Fruit fly (Drosophila melanogaster) whole organism, wandering third instar larva: ENCODE data around the gene Rabex-5.

Experiments
- Abd-B ChIP-seq: fragments of >200 bp; optimal IDR thresholded peaks from 2 replicates; lab custom pipeline; 2017; ENCODE audit warnings: missing biosample characterization, missing genetic modification characterization
- CG9705 ChIP-seq: fragments of 200-800 bp; sonication (Bioruptor generic); optimal IDR thresholded peaks from 2 replicates; lab custom pipeline; 2018; ENCODE audit warnings: missing biosample characterization, mild to moderate bottlenecking, missing genetic modification characterization
- CrebA ChIP-seq: fragments of 200-800 bp; sonication (Bioruptor generic); optimal IDR thresholded peaks from 2 replicates; lab custom pipeline; 2016; ENCODE audit warnings: missing biosample characterization, mild to moderate bottlenecking, missing genetic modification characterization, borderline replicate concordance
- Dfd ChIP-seq: fragments of >200 bp; optimal IDR thresholded peaks from 2 replicates; lab custom pipeline; 2017; ENCODE audit warnings: missing biosample characterization, missing genetic modification characterization
- Dif ChIP-seq: fragments of 200-275, 200-300 bp; sonication (Bioruptor generic); optimal IDR thresholded peaks from 2 replicates; lab custom pipeline; 2018; ENCODE audit warnings: missing biosample characterization, missing genetic modification characterization; ENCODE audit not compliant: partially characterized antibody
- GATAd ChIP-seq: sonication (Bioruptor generic); optimal IDR thresholded peaks from 2 replicates; lab custom pipeline; 2016; ENCODE audit warnings: missing biosample characterization, missing genetic modification characterization
- HLH106 ChIP-seq: fragments of 200-800 bp; optimal IDR thresholded peaks from 3 replicates; lab custom pipeline; 2019; ENCODE audit warnings: missing biosample characterization, mild to moderate bottlenecking, missing genetic modification characterization, moderate library complexity
- Hr78 ChIP-seq: fragments of >200 bp; optimal IDR thresholded peaks from 2 replicates; lab custom pipeline; 2017; ENCODE audit warnings: missing biosample characterization, missing genetic modification characterization
- Hr83 ChIP-seq: fragments of 200-300 bp; sonication (Bioruptor generic); optimal IDR thresholded peaks from 2 replicates; lab custom pipeline; 2016; ENCODE audit warnings: missing biosample characterization, mild to moderate bottlenecking, missing genetic modification characterization, moderate library complexity; ENCODE audit not compliant: poor library complexity, severe bottlenecking
- Jra ChIP-seq: sonication (Bioruptor generic); optimal IDR thresholded peaks from 2 replicates; lab custom pipeline; 2016; ENCODE audit warnings: missing biosample characterization, missing genetic modification characterization
- Mio ChIP-seq: sonication (Bioruptor generic); optimal IDR thresholded peaks from 2 replicates; lab custom pipeline; 2016; ENCODE audit warnings: missing biosample characterization, missing genetic modification characterization
- N ChIP-seq: fragments of >200 bp; optimal IDR thresholded peaks from 2 replicates; lab custom pipeline; 2018; ENCODE audit warnings: missing biosample characterization, missing external identifiers, missing genetic modification characterization
- Rel ChIP-seq, 2 experiments: fragments of 200-800 bp; sonication (Bioruptor generic) in 1 of 2; optimal IDR thresholded peaks; 2 replicates in 1 of 2; 3 replicates in 1 of 2; lab custom pipeline; 2016 to 2019; ENCODE audit warnings: mild to moderate bottlenecking in 2 of 2, missing biosample characterization in 2 of 2, missing genetic modification characterization in 2 of 2, moderate library complexity in 1 of 2
- Sp1 ChIP-seq: fragments of 200-800 bp; sonication (Bioruptor generic); optimal IDR thresholded peaks from 3 replicates; lab custom pipeline; 2019; ENCODE audit warnings: missing biosample characterization, mild to moderate bottlenecking, missing genetic modification characterization, moderate library complexity
- Vsx2 ChIP-seq: fragments of 200-300, 225-300 bp; sonication (Bioruptor generic); optimal IDR thresholded peaks from 2 replicates; lab custom pipeline; 2018; ENCODE audit warnings: missing biosample characterization, missing genetic modification characterization; ENCODE audit not compliant: partially characterized antibody
- br ChIP-seq: fragments of 200-800 bp; sonication (Bioruptor generic); optimal IDR thresholded peaks from 2 replicates; lab custom pipeline; 2016; ENCODE audit warnings: missing biosample characterization, missing genetic modification characterization
- ey ChIP-seq: fragments of 200-800 bp; sonication (Bioruptor generic); optimal IDR thresholded peaks from 2 replicates; lab custom pipeline; 2016; ENCODE audit warnings: missing biosample characterization, missing genetic modification characterization
- foxo ChIP-seq, 2 experiments: fragments of 200-800 bp; sonication (Bioruptor generic); optimal IDR thresholded peaks; 2 replicates in 1 of 2; 3 replicates in 1 of 2; lab custom pipeline; 2016 to 2017; ENCODE audit warnings: missing biosample characterization in 2 of 2, missing genetic modification characterization in 2 of 2
- fru ChIP-seq: fragments of 200-800 bp; sonication (Bioruptor generic); optimal IDR thresholded peaks from 3 replicates; lab custom pipeline; 2016; ENCODE audit warnings: missing biosample characterization, mild to moderate bottlenecking, missing genetic modification characterization
- h ChIP-seq: fragments of 200-800 bp; sonication (Bioruptor generic); optimal IDR thresholded peaks from 3 replicates; lab custom pipeline; 2016; ENCODE audit warnings: missing biosample characterization, mild to moderate bottlenecking, missing genetic modification characterization
- jim ChIP-seq: fragments of 175-275, 200-325 bp; sonication (Bioruptor generic); optimal IDR thresholded peaks from 2 replicates; lab custom pipeline; 2016; ENCODE audit warnings: missing biosample characterization, mild to moderate bottlenecking, missing genetic modification characterization
- psq ChIP-seq: fragments of 200-800 bp; sonication (Bioruptor generic); optimal IDR thresholded peaks from 3 replicates; lab custom pipeline; 2017; ENCODE audit warnings: missing biosample characterization, mild to moderate bottlenecking, missing genetic modification characterization, moderate library complexity
- rgr ChIP-seq: fragments of 200-800 bp; sonication (Bioruptor generic); optimal IDR thresholded peaks from 3 replicates; lab custom pipeline; 2016; ENCODE audit warnings: missing biosample characterization, mild to moderate bottlenecking, missing genetic modification characterization
- sv ChIP-seq: fragments of 200-800 bp; sonication (Bioruptor generic); optimal IDR thresholded peaks from 3 replicates; lab custom pipeline; 2016; ENCODE audit warnings: missing biosample characterization, missing genetic modification characterization
- tai ChIP-seq: sonication (Bioruptor generic); optimal IDR thresholded peaks from 2 replicates; lab custom pipeline; 2016; ENCODE audit warnings: missing biosample characterization, missing genetic modification characterization
- usp ChIP-seq: fragments of >200 bp; optimal IDR thresholded peaks from 2 replicates; lab custom pipeline; 2017; ENCODE audit warnings: missing biosample characterization, missing genetic modification characterization
- woc ChIP-seq: sonication (Bioruptor generic); optimal IDR thresholded peaks from 2 replicates; lab custom pipeline; 2016; ENCODE audit warnings: missing biosample characterization, mild to moderate bottlenecking, missing genetic modification characterization

Gene Rabex-5

DNA sequence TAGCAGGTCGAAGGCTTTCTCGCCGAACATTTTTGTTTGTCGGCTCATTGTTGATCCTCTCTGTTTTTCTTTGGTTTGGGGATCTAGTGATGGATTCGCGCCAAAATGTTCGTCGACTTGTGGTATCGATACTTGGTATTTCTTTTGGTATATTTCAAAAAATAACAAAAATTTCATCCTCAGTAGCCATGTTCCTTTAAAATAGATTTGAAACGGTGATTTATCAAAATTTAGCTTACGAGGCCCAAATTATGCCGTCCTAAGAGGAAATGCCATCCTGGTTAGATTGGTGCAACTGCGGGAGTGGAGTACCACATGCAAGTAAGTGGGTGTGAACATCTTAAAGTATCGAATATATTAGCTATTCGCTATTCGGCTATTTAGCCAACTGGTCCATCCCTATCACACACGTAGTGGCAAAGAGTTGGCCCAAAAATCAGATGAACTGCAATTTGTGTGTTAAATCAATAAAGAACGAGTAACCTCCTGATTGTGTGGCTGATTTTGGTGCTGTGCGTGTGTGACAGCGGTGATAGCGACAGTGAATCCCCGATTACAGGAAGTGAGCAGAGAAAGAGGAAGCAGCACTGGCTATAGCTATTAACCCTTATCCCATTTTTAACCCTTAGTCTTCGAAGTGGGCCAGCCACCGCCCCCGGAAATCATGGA, 48.0 kb upstream of the Rabex-5 start, which contains the start of the genes Psf1 and Sac1 (continued):
- peak; percentile 5 for TF ChIP-seq h (GFP tag; lab: Kevin White, UChicago)
- peak in 1 of 2 experiments; percentile 50 for TF ChIP-seq foxo (GFP tag; optimal IDR thresholded peaks at IDR 0.05; lab: Kevin White, UChicago)

DNA sequence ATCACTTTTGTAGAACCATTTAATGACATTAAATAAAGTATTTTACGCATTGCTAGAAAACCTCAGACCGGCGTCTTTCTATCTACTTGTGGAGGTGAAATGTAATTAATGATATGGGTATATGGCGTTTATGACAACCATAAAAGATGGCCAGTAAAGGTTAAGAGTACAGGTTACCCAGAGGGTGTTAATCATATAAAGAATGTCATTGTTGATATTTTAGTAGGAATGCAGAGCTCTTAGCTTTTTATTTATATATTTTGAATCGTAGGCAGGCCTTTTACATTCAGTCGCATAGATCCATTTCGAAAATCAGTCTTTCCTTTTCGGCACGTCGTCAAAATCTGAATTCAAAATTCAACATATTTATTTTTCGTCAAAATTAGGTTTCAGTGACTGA, 45.3 kb upstream of the Rabex-5 start, which contains the start of gene Bfc:
Gene Bfc (plus strand): TSS at position 301 of the 400 bp plus-strand sequence.
- TF ChIP-seq Hr78 (no peak), psq (GFP tag; lab: Kevin White, UChicago) (no peak), CrebA (GFP tag; lab: Kevin White, UChicago) (no peak), HLH106 (tag; lab: Kevin White, UChicago) (no peak), Jra (GFP tag; lab: Kevin White, UChicago) (no peak), Sp1 (GFP tag; lab: Kevin White, UChicago) (no peak), woc (GFP tag; lab: Kevin White, UChicago) (no peak), CG9705 (GFP tag; lab: Kevin White, UChicago) (no peak), Mio (GFP tag; lab: Kevin White, UChicago) (no peak), usp (GFP tag; lab: Kevin White, UChicago) (no peak), Dif (no peak), Rel (GFP tag; optimal IDR thresholded peaks at IDR 0.05; lab: Kevin White, UChicago) (no peak), Rel (tag; optimal IDR thresholded peaks at IDR 0.05; lab: Kevin White, UChicago) (no peak), h (GFP tag; lab: Kevin White, UChicago) (no peak), Hr83 (GFP tag; lab: Kevin White, UChicago) (no peak), tai (GFP tag; lab: Kevin White, UChicago) (no peak)

DNA sequence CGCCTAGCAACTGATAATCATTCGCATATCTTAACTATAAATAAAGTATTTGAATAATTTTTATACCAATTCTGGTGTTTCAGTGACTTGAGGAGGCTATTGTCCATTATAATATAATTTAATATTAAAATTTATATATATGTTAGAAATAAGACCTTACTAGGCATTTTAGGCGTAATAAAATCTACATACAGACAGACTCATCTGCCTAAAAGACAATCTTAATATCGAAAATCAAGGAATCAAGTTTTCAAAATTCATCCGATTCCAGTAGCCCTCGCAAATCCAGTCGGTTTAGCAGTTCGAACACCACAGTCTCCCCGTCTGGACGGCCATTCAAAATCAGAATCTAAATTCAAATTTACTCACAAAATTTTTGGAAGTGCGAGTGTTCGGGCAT, 44.0 kb upstream of the Rabex-5 start, which contains the start of the genes CG9130 and CG9133:
Gene CG9130 (plus strand): TSS at position 301 of the 400 bp plus-strand sequence.
Gene CG9133 (plus strand): TSS at position 301 of the 400 bp plus-strand sequence.
- no peak for TF ChIP-seq ey (GFP tag; lab: Kevin White, UChicago)
- TF ChIP-seq sv (GFP tag; lab: Kevin White, UChicago) = no peak
- TF ChIP-seq Mio (GFP tag; lab: Kevin White, UChicago) = no peak
- no peak for TF ChIP-seq HLH106 (tag; lab: Kevin White, UChicago)
- no peak for TF ChIP-seq Dif
- no peak for TF ChIP-seq N (GFP tag; lab: Kevin White, UChicago)
- no peak for TF ChIP-seq foxo (GFP tag; optimal IDR thresholded peaks at IDR 0.05; lab: Kevin White, UChicago)
- TF ChIP-seq psq (GFP tag; lab: Kevin White, UChicago) = no peak
- TF ChIP-seq CG9705 (GFP tag; lab: Kevin White, UChicago) = no peak
- TF ChIP-seq Vsx2 (GFP tag; lab: Kevin White, UChicago) = no peak
- no peak for TF ChIP-seq rgr
- no peak for TF ChIP-seq Abd-B (GFP tag; lab: Kevin White, UChicago)
- no peak for TF ChIP-seq Hr78
- no peak for TF ChIP-seq Jra (GFP tag; lab: Kevin White, UChicago)

DNA sequence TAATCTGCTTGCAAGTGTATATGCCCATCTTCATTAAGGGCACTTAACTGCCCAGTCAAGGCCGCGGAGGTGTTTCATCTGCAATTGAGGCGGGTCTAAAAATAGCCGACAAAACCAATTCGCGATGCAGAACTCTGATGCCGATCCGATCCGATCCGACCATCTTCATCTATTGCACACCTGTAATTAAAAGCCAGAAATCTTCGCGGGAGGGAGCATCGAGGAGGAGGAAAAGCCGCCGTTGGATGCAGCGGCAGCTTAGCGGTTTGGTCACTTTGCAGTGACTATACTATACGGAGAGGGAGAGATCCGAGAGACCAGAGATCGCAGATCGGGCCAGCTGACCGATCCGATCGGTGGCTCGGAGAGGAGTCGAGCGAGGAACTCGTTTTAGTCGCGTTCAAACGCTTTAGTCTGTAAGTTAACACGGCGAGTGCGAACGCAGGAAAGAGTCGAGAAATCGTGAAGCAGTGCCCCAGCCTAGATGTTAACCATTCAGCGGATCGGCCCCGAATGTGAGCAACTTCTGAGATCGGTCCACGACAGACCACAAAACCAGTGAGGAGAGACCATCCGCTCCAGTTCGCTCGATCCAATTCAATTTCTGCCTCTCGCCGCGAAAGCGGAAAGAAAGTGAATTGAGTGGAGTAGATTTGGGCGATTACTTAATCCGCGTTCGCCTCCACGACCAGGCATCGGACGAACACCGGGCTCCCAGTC, 39.5 kb upstream of the Rabex-5 start, which contains the start of gene tfc:
Gene tfc (plus strand): TSS at position 389 of the 720 bp plus-strand sequence.
- TF ChIP-seq Vsx2 (GFP tag; lab: Kevin White, UChicago) (peak; percentile 43), GATAd (GFP tag; lab: Kevin White, UChicago) (no peak), Dif (peak; percentile 23), Hr83 (GFP tag; lab: Kevin White, UChicago) (peak; percentile 17), jim (peak; percentile 12), h (GFP tag; lab: Kevin White, UChicago) (peak; percentile 65), foxo (GFP tag; optimal IDR thresholded peaks at IDR 0.05; lab: Kevin White, UChicago) (peak in 1 of 2 experiments; percentile 10), br (GFP tag; lab: Kevin White, UChicago) (peak; percentile 7), fru (GFP tag; lab: Kevin White, UChicago) (peak; percentile 35), rgr (peak; percentile 9), Rel (GFP tag; optimal IDR thresholded peaks at IDR 0.05; lab: Kevin White, UChicago) (no peak), Rel (tag; optimal IDR thresholded peaks at IDR 0.05; lab: Kevin White, UChicago) (peak; percentile 17), Dfd (GFP tag; lab: Kevin White, UChicago) (no peak), Sp1 (GFP tag; lab: Kevin White, UChicago) (peak; percentile 15), CG9705 (GFP tag; lab: Kevin White, UChicago) (no peak)
